Fruit fly (Drosophila melanogaster) whole organism, embryonic: ENCODE measurements around the gene dUTPase.

Experiments
- Ada2b ChIP-seq: fragments of 200-800 bp; sonication (Bioruptor generic); IDR thresholded peaks from 2 replicates; pipeline ENCODE4 v1.3.6; 2022; ENCODE audit warnings: missing biosample characterization, missing genetic modification characterization
- Adf1 ChIP-seq: fragments of 200-800 bp; sonication (Bioruptor generic); IDR thresholded peaks from 2 replicates; pipeline ENCODE4 v1.3.6; 2022; ENCODE audit warnings: missing biosample characterization, missing genetic modification characterization
- CG10209 ChIP-seq: fragments of 200-800 bp; sonication (Bioruptor generic); optimal IDR thresholded peaks from 3 replicates; lab custom pipeline; 2017; ENCODE audit warnings: missing biosample characterization, mild to moderate bottlenecking, missing genetic modification characterization, missing genetic modification reagents
- CG10366 ChIP-seq: fragments of 200-800 bp; sonication (Bioruptor generic); IDR thresholded peaks from 2 replicates; pipeline ENCODE4 v1.3.6; 2022; ENCODE audit warnings: missing biosample characterization, missing genetic modification characterization
- CG10431 ChIP-seq: fragments of 200-800 bp; sonication (Bioruptor generic); optimal IDR thresholded peaks from 3 replicates; lab custom pipeline; 2018; ENCODE audit warnings: missing biosample characterization, mild to moderate bottlenecking, missing genetic modification characterization
- CG14860 ChIP-seq: fragments of 200-800 bp; sonication (Bioruptor generic); IDR thresholded peaks from 3 replicates; pipeline ENCODE4 v1.3.6; 2022; ENCODE audit warnings: missing biosample characterization, missing genetic modification characterization; ENCODE audit not compliant: partially characterized antibody
- CG30020 ChIP-seq: fragments of 200-800 bp; optimal IDR thresholded peaks from 2 replicates; lab custom pipeline; 2019; ENCODE audit warnings: missing biosample characterization, mild to moderate bottlenecking, missing genetic modification characterization, moderate library complexity
- CG34224 ChIP-seq: fragments of 200-800 bp; sonication (Bioruptor generic); IDR thresholded peaks from 3 replicates; pipeline ENCODE4 v1.3.6; 2022; ENCODE audit warnings: missing biosample characterization, missing genetic modification characterization; ENCODE audit not compliant: partially characterized antibody
- CG34422 ChIP-seq: fragments of 200-800 bp; sonication (Bioruptor generic); IDR thresholded peaks from 3 replicates; pipeline ENCODE4 v1.3.6; 2022; ENCODE audit warnings: missing biosample characterization, missing genetic modification characterization
- CG3847 ChIP-seq: fragments of 200-800 bp; sonication (Bioruptor generic); IDR thresholded peaks from 2 replicates; pipeline ENCODE4 v1.3.6; 2022; ENCODE audit warnings: missing biosample characterization, missing genetic modification characterization
- CG43689 ChIP-seq: fragments of 200-800 bp; sonication (Bioruptor generic); IDR thresholded peaks from 2 replicates; pipeline ENCODE4 v1.3.6; 2022; ENCODE audit warnings: missing biosample characterization, missing genetic modification characterization
- CG6689 ChIP-seq: fragments of 200-800 bp; sonication (Bioruptor generic); IDR thresholded peaks from 2 replicates; pipeline ENCODE4 v1.3.6; 2022; ENCODE audit warnings: missing biosample characterization, missing genetic modification characterization
- CG7372 ChIP-seq: fragments of 200-800 bp; sonication (Bioruptor generic); IDR thresholded peaks from 2 replicates; pipeline ENCODE4 v1.3.6; 2022; ENCODE audit warnings: missing biosample characterization, missing genetic modification characterization
- CG8359 ChIP-seq: fragments of 200-800 bp; sonication (Bioruptor generic); optimal IDR thresholded peaks from 2 replicates; lab custom pipeline; 2017; ENCODE audit warnings: missing biosample characterization, mild to moderate bottlenecking, missing genetic modification characterization, borderline replicate concordance
- D ChIP-seq, 2 experiments: fragments of 200-800 bp in 1 of 2; fragments of >200 bp in 1 of 2; sonication (Bioruptor generic) in 1 of 2; optimal IDR thresholded peaks; 2 replicates in 1 of 2; 3 replicates in 1 of 2; lab custom pipeline; 2017; ENCODE audit warnings: mild to moderate bottlenecking in 1 of 2, missing biosample characterization in 1 of 2, missing genetic modification characterization in 1 of 2, missing genetic modification reagents in 1 of 2
- Deaf1 ChIP-seq: fragments of 200-800 bp; optimal IDR thresholded peaks from 3 replicates; lab custom pipeline; 2019; ENCODE audit warnings: missing biosample characterization, mild to moderate bottlenecking, missing genetic modification characterization, moderate library complexity
- Dek ChIP-seq: fragments of 200-800 bp; sonication (Bioruptor generic); optimal IDR thresholded peaks from 3 replicates; lab custom pipeline; 2019; ENCODE audit warnings: missing biosample characterization, mild to moderate bottlenecking, missing genetic modification characterization, moderate library complexity
- Dp ChIP-seq: fragments of 200-800 bp; sonication (Bioruptor generic); optimal IDR thresholded peaks from 2 replicates; lab custom pipeline; 2018; ENCODE audit warnings: missing biosample characterization, mild to moderate bottlenecking, missing genetic modification characterization, moderate library complexity
- Ets97D ChIP-seq: fragments of 200-800 bp; sonication (Bioruptor generic); optimal IDR thresholded peaks from 3 replicates; lab custom pipeline; 2016; ENCODE audit warnings: missing biosample characterization, missing genetic modification characterization
- GATAe ChIP-seq: fragments of 200-800 bp; sonication (Bioruptor generic); conservative IDR thresholded peaks from 2 replicates; pipeline ENCODE4 v1.3.6; 2022; ENCODE audit warnings: missing biosample characterization, missing genetic modification characterization
- Gug ChIP-seq: fragments of 200-800 bp; sonication (Bioruptor generic); IDR thresholded peaks from 4 replicates; pipeline ENCODE4 v1.3.6; 2022; ENCODE audit warnings: missing biosample characterization, missing genetic modification characterization
- HmgD ChIP-seq: fragments of 200-800 bp; sonication (Bioruptor generic); optimal IDR thresholded peaks from 3 replicates; lab custom pipeline; 2016; ENCODE audit warnings: missing biosample characterization, missing genetic modification characterization
- Lhr ChIP-seq: fragments of 200-800 bp; sonication (Bioruptor generic); optimal IDR thresholded peaks from 3 replicates; lab custom pipeline; 2017; ENCODE audit warnings: mild to moderate bottlenecking, missing biosample characterization, missing genetic modification reagents, missing genetic modification characterization
- Nf-YA ChIP-seq: fragments of 200-800 bp; sonication (Bioruptor generic); IDR thresholded peaks from 2 replicates; pipeline ENCODE4 v1.3.6; 2022; ENCODE audit warnings: missing biosample characterization, missing genetic modification characterization
- NfI ChIP-seq: fragments of 200-800 bp; sonication (Bioruptor generic); optimal IDR thresholded peaks from 3 replicates; lab custom pipeline; 2018; ENCODE audit warnings: missing biosample characterization, mild to moderate bottlenecking, missing genetic modification characterization, moderate library complexity
- Sox100B ChIP-seq: fragments of 200-800 bp; sonication (Bioruptor generic); optimal IDR thresholded peaks from 3 replicates; lab custom pipeline; 2018; ENCODE audit warnings: missing biosample characterization, mild to moderate bottlenecking, missing genetic modification characterization
- Vsx1 ChIP-seq: fragments of 200-800 bp; sonication (Bioruptor generic); optimal IDR thresholded peaks from 2 replicates; lab custom pipeline; 2017; ENCODE audit warnings: missing biosample characterization, mild to moderate bottlenecking, missing genetic modification characterization, missing genetic modification reagents
- Xrp1 ChIP-seq: fragments of 200-800 bp; sonication (Bioruptor generic); IDR thresholded peaks from 2 replicates; pipeline ENCODE4 v1.3.6; 2022; ENCODE audit warnings: missing biosample characterization, missing genetic modification characterization
- da ChIP-seq: fragments of 200-800 bp; sonication (Bioruptor generic); optimal IDR thresholded peaks from 2 replicates; lab custom pipeline; 2016; ENCODE audit warnings: missing biosample characterization, missing genetic modification characterization
- danr ChIP-seq: fragments of 200-800 bp; sonication (Bioruptor generic); IDR thresholded peaks from 2 replicates; pipeline ENCODE4 v1.3.6; 2022; ENCODE audit warnings: missing biosample characterization, missing genetic modification characterization
- eve ChIP-seq, 2 experiments: fragments of >200 bp; optimal IDR thresholded peaks; 2 replicates each; lab custom pipeline; 2017; ENCODE audit warnings: missing biosample characterization in 2 of 2, missing genetic modification characterization in 2 of 2
- ewg ChIP-seq: fragments of 200-800 bp; sonication (Bioruptor generic); optimal IDR thresholded peaks from 3 replicates; lab custom pipeline; 2017; ENCODE audit warnings: mild to moderate bottlenecking, missing biosample characterization, missing genetic modification reagents, missing genetic modification characterization
- gsb ChIP-seq: fragments of 200-800 bp; sonication (Bioruptor generic); IDR thresholded peaks from 2 replicates; pipeline ENCODE4 v1.3.6; 2022; ENCODE audit warnings: missing biosample characterization, missing genetic modification characterization
- jumu ChIP-seq: fragments of 200-800 bp; sonication (Bioruptor generic); optimal IDR thresholded peaks from 3 replicates; lab custom pipeline; 2016; ENCODE audit warnings: missing biosample characterization, missing genetic modification characterization
- lola ChIP-seq, 3 experiments: fragments of >200 bp in 2 of 3; fragments of 200-800 bp in 1 of 3; sonication (Bioruptor generic) in 1 of 3; optimal IDR thresholded peaks; 2 replicates each; lab custom pipeline; 2017 to 2019; ENCODE audit warnings: missing biosample characterization in 3 of 3, missing genetic modification characterization in 3 of 3, mild to moderate bottlenecking in 1 of 3, moderate library complexity in 1 of 3
- nerfin-1 ChIP-seq: fragments of 200-800 bp; sonication (Bioruptor generic); optimal IDR thresholded peaks from 3 replicates; lab custom pipeline; 2019; ENCODE audit warnings: missing biosample characterization, mild to moderate bottlenecking, missing genetic modification characterization, moderate library complexity
- oc ChIP-seq: fragments of 200-800 bp; sonication (Bioruptor generic); optimal IDR thresholded peaks from 2 replicates; lab custom pipeline; 2018; ENCODE audit warnings: missing biosample characterization, mild to moderate bottlenecking, missing genetic modification characterization, moderate library complexity
- pan ChIP-seq, 4 experiments: fragments of >200 bp in 3 of 4; fragments of 200-800 bp in 1 of 4; sonication (Bioruptor generic) in 1 of 4; optimal IDR thresholded peaks in 3 of 4; IDR thresholded peaks in 1 of 4; 2 replicates each; pipeline versions ENCODE4 v1.3.6 to Lab custom; 2017 to 2022; ENCODE audit warnings: missing biosample characterization in 2 of 4, missing genetic modification characterization in 2 of 4, mixed read lengths in 1 of 4
- pb ChIP-seq: fragments of 200-800 bp; sonication (Bioruptor generic); optimal IDR thresholded peaks from 3 replicates; lab custom pipeline; 2016; ENCODE audit warnings: missing biosample characterization, missing genetic modification characterization
- pum ChIP-seq: fragments of 200-800 bp; sonication (Bioruptor generic); optimal IDR thresholded peaks from 2 replicates; lab custom pipeline; 2016; ENCODE audit warnings: missing biosample characterization, missing genetic modification characterization
- row ChIP-seq: fragments of 200-800 bp; sonication (Bioruptor generic); IDR thresholded peaks from 3 replicates; pipeline ENCODE4 v1.3.6; 2022; ENCODE audit warnings: missing biosample characterization, missing genetic modification characterization
- schlank ChIP-seq: fragments of 200-800 bp; sonication (Bioruptor generic); optimal IDR thresholded peaks from 2 replicates; lab custom pipeline; 2018; ENCODE audit warnings: missing biosample characterization, mild to moderate bottlenecking, missing genetic modification characterization
- seq ChIP-seq: fragments of 200-800 bp; sonication (Bioruptor generic); IDR thresholded peaks from 2 replicates; pipeline ENCODE4 v1.3.6; 2022; ENCODE audit warnings: missing biosample characterization, missing genetic modification characterization
- shn ChIP-seq: fragments of 200-800 bp; sonication (Bioruptor generic); optimal IDR thresholded peaks from 3 replicates; lab custom pipeline; 2016; ENCODE audit warnings: missing biosample characterization, missing genetic modification characterization
- tna ChIP-seq: fragments of 200-800 bp; sonication (Bioruptor generic); IDR thresholded peaks from 2 replicates; pipeline ENCODE4 v1.3.6; 2022; ENCODE audit warnings: missing biosample characterization, missing genetic modification characterization; ENCODE audit not compliant: partially characterized antibody
- trh ChIP-seq: fragments of 200-800 bp; sonication (Bioruptor generic); optimal IDR thresholded peaks from 2 replicates; lab custom pipeline; 2016; ENCODE audit warnings: missing biosample characterization, missing genetic modification characterization
- twi ChIP-seq: fragments of 200-800 bp; optimal IDR thresholded peaks from 2 replicates; lab custom pipeline; 2019; ENCODE audit warnings: missing biosample characterization, mild to moderate bottlenecking, missing genetic modification characterization, moderate library complexity
- tx ChIP-seq: fragments of 200-800 bp; sonication (Bioruptor generic); optimal IDR thresholded peaks from 2 replicates; lab custom pipeline; 2016; ENCODE audit warnings: missing biosample characterization, missing genetic modification characterization
- vnd ChIP-seq: fragments of 200-800 bp; sonication (Bioruptor generic); IDR thresholded peaks from 3 replicates; pipeline ENCODE4 v1.3.6; 2022; ENCODE audit warnings: missing biosample characterization, missing genetic modification characterization; ENCODE audit not compliant: partially characterized antibody

dUTPase gene

dm6 chr2L:10987370-10987853 lies 23.7 kb upstream of the dUTPase start, which contains the start of the genes piwi and CG12253 (continued):
- peak; percentile 63 for TF ChIP-seq Adf1 (GFP tag; lab: Robert Waterston, UW)
- no peak for TF ChIP-seq jumu (GFP tag; lab: Kevin White, UChicago)
- TF ChIP-seq pan (optimal IDR thresholded peaks at IDR 0.05; lab: Kevin White, UChicago): no peak
- no peak for TF ChIP-seq pan (GFP tag; optimal IDR thresholded peaks at IDR 0.05 in 1 of 2, IDR thresholded peaks at IDR 0.05 in 1 of 2)
- peak; percentile 83 for TF ChIP-seq row (GFP tag; lab: Robert Waterston, UW)
- peak; percentile 72; the same call in 1 of the 2 replicates for TF ChIP-seq CG10366
- TF ChIP-seq da (GFP tag; lab: Kevin White, UChicago): no peak
- no peak for TF ChIP-seq D (optimal IDR thresholded peaks at IDR 0.05; lab: Kevin White, UChicago)
- TF ChIP-seq D (GFP tag; optimal IDR thresholded peaks at IDR 0.05; lab: Kevin White, UChicago): peak; percentile 28
- TF ChIP-seq twi (tag; lab: Kevin White, UChicago): peak; percentile 69
- no peak for TF ChIP-seq CG10431
- no peak for TF ChIP-seq CG10209 (GFP tag; lab: Kevin White, UChicago)
- no peak for TF ChIP-seq Vsx1 (GFP tag; lab: Kevin White, UChicago)
- no peak for TF ChIP-seq oc (tag; lab: Kevin White, UChicago)
- peak; percentile 7 for TF ChIP-seq schlank (tag; lab: Kevin White, UChicago)
- peak; percentile 40 for TF ChIP-seq Dp (GFP tag; lab: Kevin White, UChicago)
- no peak for TF ChIP-seq Dek (tag; lab: Kevin White, UChicago)
- no peak for TF ChIP-seq HmgD (GFP tag; lab: Kevin White, UChicago)
- TF ChIP-seq Sox100B (GFP tag; lab: Kevin White, UChicago): peak; percentile 68
- peak; percentile 64 for TF ChIP-seq ewg (GFP tag; lab: Kevin White, UChicago)
- TF ChIP-seq CG43689 (GFP tag; lab: Robert Waterston, UW): peak; percentile 62; the same call in 1 of the 2 replicates
- peak; percentile 27; the same call in 1 of the 2 replicates for TF ChIP-seq Xrp1 (GFP tag; lab: Robert Waterston, UW)
- TF ChIP-seq Gug (GFP tag; lab: Robert Waterston, UW): no peak
- TF ChIP-seq NfI (GFP tag; lab: Kevin White, UChicago): peak; percentile 71
- peak; percentile 43; the same call in 1 of the 2 replicates for TF ChIP-seq CG6689 (GFP tag; lab: Robert Waterston, UW)
- TF ChIP-seq Lhr (GFP tag; lab: Kevin White, UChicago): peak; percentile 48
- TF ChIP-seq nerfin-1 (tag; lab: Kevin White, UChicago): no peak
- no peak for TF ChIP-seq CG34422 (GFP tag; lab: Robert Waterston, UW)
- TF ChIP-seq GATAe: no peak
- peak; percentile 80 for TF ChIP-seq CG30020 (tag; lab: Kevin White, UChicago)
- TF ChIP-seq trh (GFP tag; lab: Kevin White, UChicago): peak; percentile 63
- peak; percentile 84 for TF ChIP-seq CG3847
- peak in 1 of 3 experiments; percentile 88 for TF ChIP-seq lola (GFP tag; optimal IDR thresholded peaks at IDR 0.05; lab: Kevin White, UChicago)
- TF ChIP-seq danr (GFP tag; lab: Robert Waterston, UW): no peak; the same call in 1 of the 2 replicates
- TF ChIP-seq vnd (GFP tag; lab: Robert Waterston, UW): no peak
- TF ChIP-seq Ada2b (GFP tag; lab: Robert Waterston, UW): peak; percentile 49; the same call in 1 of the 2 replicates
- TF ChIP-seq seq: 0 out of 2 replicates have a peak, but pooled peaks have one; percentile 35
- TF ChIP-seq CG14860 (GFP tag; lab: Robert Waterston, UW): no peak
- TF ChIP-seq pb (GFP tag; lab: Kevin White, UChicago): no peak
- TF ChIP-seq pum (GFP tag; lab: Kevin White, UChicago): peak; percentile 28
- TF ChIP-seq CG34224: no peak
- no peak for TF ChIP-seq eve (GFP tag; optimal IDR thresholded peaks at IDR 0.05; lab: Kevin White, UChicago)
- no peak for TF ChIP-seq CG7372 (GFP tag; lab: Robert Waterston, UW)
- peak; percentile 35 for TF ChIP-seq shn
- peak; percentile 26 for TF ChIP-seq Ets97D (GFP tag; lab: Kevin White, UChicago)
- no peak for TF ChIP-seq CG8359 (GFP tag; lab: Kevin White, UChicago)
- no peak for TF ChIP-seq tna
- no peak for TF ChIP-seq tx (GFP tag; lab: Kevin White, UChicago)
- no peak for TF ChIP-seq Deaf1
- TF ChIP-seq Nf-YA (GFP tag; lab: Robert Waterston, UW): peak; percentile 55
- TF ChIP-seq gsb (GFP tag; lab: Robert Waterston, UW): no peak
